Fruit fly (Drosophila melanogaster) whole organism, prepupa: ENCODE data around the gene CG15767.

Source experiments
- CG11902 ChIP-seq: fragments of 200-800 bp; sonication (Bioruptor generic); optimal IDR thresholded peaks from 3 replicates; lab custom pipeline; 2016; ENCODE audit warnings: missing biosample characterization, missing genetic modification characterization
- CG6792 ChIP-seq: fragments of 200-800 bp; sonication (Bioruptor generic); optimal IDR thresholded peaks from 3 replicates; lab custom pipeline; 2016; ENCODE audit warnings: missing biosample characterization, missing genetic modification characterization
- Eip75B ChIP-seq: fragments of 200-800 bp; sonication (Bioruptor generic); optimal IDR thresholded peaks from 3 replicates; lab custom pipeline; 2016; ENCODE audit warnings: missing biosample characterization, missing genetic modification characterization
- acj6 ChIP-seq: fragments of 200-800 bp; sonication (Bioruptor generic); optimal IDR thresholded peaks from 3 replicates; lab custom pipeline; 2016; ENCODE audit warnings: missing biosample characterization, missing genetic modification characterization
- spab ChIP-seq: fragments of 200-800 bp; sonication (Bioruptor generic); optimal IDR thresholded peaks from 2 replicates; lab custom pipeline; 2017; ENCODE audit warnings: missing biosample characterization, mild to moderate bottlenecking, missing genetic modification characterization, missing genetic modification reagents
- vri ChIP-seq: fragments of 200-800 bp; sonication (Bioruptor generic); optimal IDR thresholded peaks from 3 replicates; lab custom pipeline; 2016; ENCODE audit warnings: missing biosample characterization, mild to moderate bottlenecking, missing genetic modification characterization

dm6 chrX:5786559-5786958 lies 2.7 kb upstream of the CG15767 start:
- TF ChIP-seq vri (GFP tag; lab: Kevin White, UChicago) (peak; percentile 72), spab (GFP tag; lab: Kevin White, UChicago) (no peak), CG11902 (GFP tag; lab: Kevin White, UChicago) (no peak), acj6 (GFP tag; lab: Kevin White, UChicago) (peak; percentile 70), Eip75B (GFP tag; lab: Kevin White, UChicago) (peak; percentile 64), CG6792 (GFP tag; lab: Kevin White, UChicago) (peak; percentile 78)
